Fruit fly (Drosophila melanogaster) whole organism, pupa: ENCODE data around the gene CG3337.

Experiments used
- CG10348 ChIP-seq: fragments of 200-800 bp; sonication (Bioruptor generic); IDR thresholded peaks from 2 replicates; pipeline ENCODE4 v1.3.6; 2022; ENCODE audit warnings: missing biosample characterization, missing genetic modification characterization
- CG15710 ChIP-seq: fragments of 200-800 bp; sonication (Bioruptor generic); optimal IDR thresholded peaks from 2 replicates; lab custom pipeline; 2018; ENCODE audit warnings: missing biosample characterization, mild to moderate bottlenecking, missing genetic modification characterization, moderate library complexity
- D1 ChIP-seq: fragments of 200-800 bp; sonication (Bioruptor generic); optimal IDR thresholded peaks from 2 replicates; lab custom pipeline; 2018; ENCODE audit warnings: missing biosample characterization, mild to moderate bottlenecking, missing genetic modification characterization, moderate library complexity
- EcR ChIP-seq: fragments of 200-800 bp; sonication (Bioruptor generic); optimal IDR thresholded peaks from 3 replicates; lab custom pipeline; 2019; ENCODE audit warnings: missing biosample characterization, missing genetic modification characterization, mild to moderate bottlenecking, moderate library complexity, missing genetic modification reagents
- Pif1A ChIP-seq: fragments of 200-800 bp; sonication (Bioruptor generic); optimal IDR thresholded peaks from 3 replicates; lab custom pipeline; 2016; ENCODE audit warnings: missing biosample characterization, missing genetic modification characterization
- gl ChIP-seq: fragments of 200-800 bp; sonication (Bioruptor generic); optimal IDR thresholded peaks from 2 replicates; lab custom pipeline; 2018; ENCODE audit warnings: missing biosample characterization, mild to moderate bottlenecking, missing genetic modification characterization

DNA sequence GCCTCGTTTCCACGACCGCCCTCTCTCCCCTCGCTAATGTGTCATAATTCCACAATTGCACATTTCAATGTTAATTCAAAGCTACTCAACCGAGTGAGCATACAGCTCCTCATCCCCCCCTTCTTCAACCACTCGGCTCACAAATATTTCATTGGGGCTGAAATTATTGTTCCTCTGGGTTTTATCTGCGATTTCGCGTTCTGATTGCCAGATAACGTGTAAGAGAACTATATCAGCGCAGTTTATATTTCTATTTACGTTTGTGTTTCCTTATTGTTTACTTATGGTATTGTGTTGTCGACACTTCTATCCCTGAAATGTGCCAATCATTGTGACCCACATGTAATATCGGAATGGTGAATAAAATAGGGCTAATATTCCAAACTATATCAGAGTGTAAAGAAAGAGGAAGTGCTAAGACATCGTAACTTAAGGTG, 16.6 kb downstream of the CG3337 start:
- TF ChIP-seq Pif1A (GFP tag; lab: Kevin White, UChicago) (no peak), D1 (tag; lab: Kevin White, UChicago) (no peak), CG15710 (tag; lab: Kevin White, UChicago) (no peak), EcR (GFP tag; lab: Kevin White, UChicago) (no peak), CG10348 (GFP tag; lab: Robert Waterston, UW) (no peak), gl (tag; lab: Kevin White, UChicago) (no peak)
